Worm (Caenorhabditis elegans) whole organism, young adult: ENCODE measurements around the gene str-20.
A peak's percentile ranks its signal among the peaks of the same experiment; 100 is the strongest.

Experiments used
- B0019.2 ChIP-seq: fragments of 200-800 bp; sonication (Bioruptor generic); conservative IDR thresholded peaks from 2 replicates; pipeline ENCODE4 v1.3.6; 2022; ENCODE audit warnings: missing genetic modification reagents, missing genetic modification characterization, missing compliant biosample characterization
- B0261.1 ChIP-seq: sonication (generic microtip); optimal IDR thresholded peaks from 2 replicates; lab custom pipeline; 2016; ENCODE audit warnings: mild to moderate bottlenecking, missing genetic modification characterization, moderate library complexity, missing compliant biosample characterization
- C17E4.6 ChIP-seq: fragments of 200-800 bp; sonication (Bioruptor generic); IDR thresholded peaks from 2 replicates; pipeline ENCODE4 v1.3.6; 2022; ENCODE audit warnings: missing genetic modification reagents, missing genetic modification characterization, missing compliant biosample characterization
- D2030.7 ChIP-seq: fragments of 200-800 bp; sonication (Bioruptor generic); IDR thresholded peaks from 2 replicates; pipeline ENCODE4 v1.3.6; 2022; ENCODE audit warnings: missing genetic modification reagents, missing genetic modification characterization, missing compliant biosample characterization
- F22D6.2 ChIP-seq: sonication (generic microtip); optimal IDR thresholded peaks from 2 replicates; lab custom pipeline; 2016; ENCODE audit warnings: mild to moderate bottlenecking, missing genetic modification characterization, missing compliant biosample characterization
- F57A8.1 ChIP-seq: fragments of 200-800 bp; sonication (Bioruptor generic); optimal IDR thresholded peaks from 2 replicates; lab custom pipeline; 2018; ENCODE audit warnings: mild to moderate bottlenecking, missing genetic modification characterization, moderate library complexity, missing compliant biosample characterization
- K11D2.4 ChIP-seq: fragments of 200-800 bp; sonication (Bioruptor generic); IDR thresholded peaks from 2 replicates; pipeline ENCODE4 v1.3.6; 2022; ENCODE audit warnings: missing genetic modification reagents, missing genetic modification characterization, missing compliant biosample characterization
- T07F8.4 ChIP-seq: sonication (generic microtip); optimal IDR thresholded peaks from 2 replicates; lab custom pipeline; 2016; ENCODE audit warnings: mild to moderate bottlenecking, missing genetic modification characterization, moderate library complexity, missing compliant biosample characterization
- Y53F4B.3 ChIP-seq: fragments of 200-800 bp; sonication (Bioruptor generic); IDR thresholded peaks from 2 replicates; pipeline ENCODE4 v1.3.6; 2022; ENCODE audit warnings: missing genetic modification reagents, missing genetic modification characterization, missing compliant biosample characterization
- Y79H2A.3 ChIP-seq: fragments of 200-800 bp; sonication (Bioruptor generic); conservative IDR thresholded peaks from 2 replicates; pipeline ENCODE4 v1.3.6; 2022; ENCODE audit warnings: missing genetic modification reagents, missing genetic modification characterization, missing compliant biosample characterization
- ama-1 ChIP-seq, 3 experiments: fragments of 150-350 bp in 1 of 3; sonication (generic microtip) in 2 of 3; optimal IDR thresholded peaks; 2 replicates each; lab custom pipeline; 2014 to 2018; ENCODE audit warnings: missing biosample characterization in 2 of 3, missing genetic modification characterization in 2 of 3, missing genetic modification reagents in 2 of 3
- athp-1 ChIP-seq: sonication (generic microtip); optimal IDR thresholded peaks from 2 replicates; lab custom pipeline; 2017; ENCODE audit warnings: mild to moderate bottlenecking, missing genetic modification characterization, missing compliant biosample characterization
- ceh-40 ChIP-seq: fragments of 200-800 bp; sonication (Bioruptor generic); IDR thresholded peaks from 2 replicates; pipeline ENCODE4 v1.3.6; 2022; ENCODE audit warnings: missing genetic modification characterization, missing compliant biosample characterization
- dox-1 ChIP-seq: fragments of 200-800 bp; sonication (Bioruptor generic); IDR thresholded peaks from 2 replicates; pipeline ENCODE4 v1.3.6; 2022; ENCODE audit warnings: missing genetic modification reagents, missing genetic modification characterization, missing compliant biosample characterization
- dpff-1 ChIP-seq: sonication (generic microtip); optimal IDR thresholded peaks from 2 replicates; lab custom pipeline; 2017; ENCODE audit warnings: mild to moderate bottlenecking, missing genetic modification characterization, missing compliant biosample characterization
- dpl-1 ChIP-seq: fragments of 150-350 bp; optimal IDR thresholded peaks from 2 replicates; lab custom pipeline; 2014; ENCODE audit warnings: missing biosample characterization, missing genetic modification reagents, missing genetic modification characterization
- egl-44 ChIP-seq: fragments of 200-800 bp; sonication (Bioruptor generic); IDR thresholded peaks from 2 replicates; pipeline ENCODE4 v1.3.6; 2022; ENCODE audit warnings: missing genetic modification reagents, missing genetic modification characterization, missing compliant biosample characterization
- gei-17 ChIP-seq: fragments of 200-800 bp; sonication (Bioruptor generic); optimal IDR thresholded peaks from 2 replicates; lab custom pipeline; 2018; ENCODE audit warnings: mild to moderate bottlenecking, missing genetic modification characterization, missing compliant biosample characterization
- hlh-12 ChIP-seq: sonication (generic microtip); optimal IDR thresholded peaks from 2 replicates; lab custom pipeline; 2016; ENCODE audit warnings: missing genetic modification characterization, missing compliant biosample characterization
- hsf-1 ChIP-seq: fragments of 200-800 bp; sonication (Bioruptor generic); IDR thresholded peaks from 2 replicates; pipeline ENCODE4 v1.3.6; 2022; ENCODE audit warnings: missing genetic modification reagents, missing genetic modification characterization, missing compliant biosample characterization
- let-607 ChIP-seq, 2 experiments: fragments of 200-800 bp in 1 of 2; sonication (Bioruptor generic) in 1 of 2; sonication (generic microtip) in 1 of 2; optimal IDR thresholded peaks; 2 replicates each; lab custom pipeline; 2016 to 2018; ENCODE audit warnings: mild to moderate bottlenecking in 2 of 2, missing compliant biosample characterization in 2 of 2, missing genetic modification characterization in 2 of 2, moderate library complexity in 2 of 2, missing genotype in 1 of 2
- lin-26 ChIP-seq: fragments of 200-800 bp; sonication (Bioruptor generic); IDR thresholded peaks from 2 replicates; pipeline ENCODE4 v1.3.6; 2022; ENCODE audit warnings: missing genetic modification reagents, missing genetic modification characterization, missing compliant biosample characterization
- lin-35 ChIP-seq, 3 experiments: fragments of 150-350 bp in 2 of 3; sonication (generic microtip) in 1 of 3; optimal IDR thresholded peaks; 2 replicates each; lab custom pipeline; 2014 to 2018; ENCODE audit warnings: missing biosample characterization in 3 of 3, missing genetic modification characterization in 3 of 3, missing genetic modification reagents in 3 of 3
- lsl-1 ChIP-seq: fragments of 200-800 bp; sonication (Bioruptor generic); optimal IDR thresholded peaks from 2 replicates; lab custom pipeline; 2018; ENCODE audit warnings: mild to moderate bottlenecking, missing genetic modification characterization, moderate library complexity, missing compliant biosample characterization
- madf-6 ChIP-seq: fragments of 200-800 bp; sonication (Bioruptor generic); IDR thresholded peaks from 2 replicates; pipeline ENCODE4 v1.3.6; 2022; ENCODE audit warnings: missing genetic modification reagents, missing genetic modification characterization, missing compliant biosample characterization
- mcd-1 ChIP-seq: fragments of 200-800 bp; sonication (Bioruptor generic); IDR thresholded peaks from 2 replicates; pipeline ENCODE4 v1.3.6; 2022; ENCODE audit warnings: missing genetic modification reagents, missing genetic modification characterization, missing compliant biosample characterization
- nhr-120 ChIP-seq: fragments of 200-800 bp; sonication (Bioruptor generic); IDR thresholded peaks from 2 replicates; pipeline ENCODE4 v1.3.6; 2022; ENCODE audit warnings: missing genetic modification characterization, missing compliant biosample characterization
- nhr-27 ChIP-seq: fragments of 200-800 bp; sonication (Bioruptor generic); optimal IDR thresholded peaks from 2 replicates; lab custom pipeline; 2018; ENCODE audit warnings: mild to moderate bottlenecking, missing genetic modification characterization, moderate library complexity, missing compliant biosample characterization
- nhr-80 ChIP-seq: sonication (generic microtip); optimal IDR thresholded peaks from 2 replicates; lab custom pipeline; 2016; ENCODE audit warnings: missing genetic modification characterization, missing compliant biosample characterization
- rpc-1 ChIP-seq, 2 experiments: fragments of 150-350 bp in 1 of 2; sonication (generic microtip) in 1 of 2; optimal IDR thresholded peaks; 2 replicates each; lab custom pipeline; 2014 to 2018; ENCODE audit warnings: missing biosample characterization in 1 of 2, missing genetic modification characterization in 1 of 2, missing genetic modification reagents in 1 of 2, missing genotype in 1 of 2
- sdz-38 ChIP-seq: sonication (generic microtip); optimal IDR thresholded peaks from 2 replicates; lab custom pipeline; 2016; ENCODE audit warnings: missing genotype, missing genetic modification characterization, missing compliant biosample characterization
- sea-2 ChIP-seq: fragments of 200-800 bp; sonication (Bioruptor generic); IDR thresholded peaks from 2 replicates; pipeline ENCODE4 v1.3.6; 2022; ENCODE audit warnings: missing genetic modification characterization, missing compliant biosample characterization
- snpc-1.1 ChIP-seq: sonication (generic microtip); optimal IDR thresholded peaks from 2 replicates; lab custom pipeline; 2017; ENCODE audit warnings: missing genetic modification characterization, mild to moderate bottlenecking, missing compliant biosample characterization, antibody characterized with exemption, moderate library complexity, missing genotype, missing genetic modification reagents; ENCODE audit not compliant: insufficient read depth
- snpc-4 ChIP-seq, 5 experiments: fragments of 150-350 bp in 1 of 5; sonication (generic microtip) in 4 of 5; optimal IDR thresholded peaks; 2 replicates each; lab custom pipeline; 2014 to 2018; ENCODE audit warnings: missing genetic modification characterization in 5 of 5, missing biosample characterization in 3 of 5, antibody characterized with exemption in 2 of 5, mild to moderate bottlenecking in 2 of 5, missing compliant biosample characterization in 2 of 5, missing genotype in 2 of 5, moderate library complexity in 2 of 5, missing genetic modification reagents in 1 of 5
- tbx-9 ChIP-seq: sonication (generic microtip); optimal IDR thresholded peaks from 2 replicates; lab custom pipeline; 2016; ENCODE audit warnings: borderline replicate concordance, missing genetic modification characterization, inconsistent platforms, missing compliant biosample characterization
- tlf-1 ChIP-seq: fragments of 200-800 bp; sonication (Bioruptor generic); optimal IDR thresholded peaks from 2 replicates; lab custom pipeline; 2018; ENCODE audit warnings: mild to moderate bottlenecking, missing genetic modification characterization, missing compliant biosample characterization
- unc-130 ChIP-seq: sonication (generic microtip); optimal IDR thresholded peaks from 2 replicates; lab custom pipeline; 2016; ENCODE audit warnings: missing genetic modification reagents, missing genetic modification characterization, missing compliant biosample characterization
- unc-62 ChIP-seq: fragments of 150-350 bp; optimal IDR thresholded peaks from 2 replicates; lab custom pipeline; 2014; ENCODE audit warnings: missing biosample characterization, missing genetic modification reagents, missing genetic modification characterization
- zim-3 ChIP-seq: sonication (generic microtip); optimal IDR thresholded peaks from 2 replicates; lab custom pipeline; 2017; ENCODE audit warnings: mild to moderate bottlenecking, missing genetic modification characterization, moderate library complexity, missing compliant biosample characterization
- ztf-22 ChIP-seq: fragments of 200-800 bp; sonication (Bioruptor generic); optimal IDR thresholded peaks from 2 replicates; lab custom pipeline; 2018; ENCODE audit warnings: mild to moderate bottlenecking, missing genetic modification characterization, moderate library complexity, missing compliant biosample characterization
- ztf-25 ChIP-seq: fragments of 200-800 bp; sonication (Bioruptor generic); IDR thresholded peaks from 2 replicates; pipeline ENCODE4 v1.3.6; 2022; ENCODE audit warnings: missing genetic modification reagents, missing genetic modification characterization, missing compliant biosample characterization
- ztf-28 ChIP-seq: fragments of 200-800 bp; sonication (Bioruptor generic); IDR thresholded peaks from 2 replicates; pipeline ENCODE4 v1.3.6; 2022; ENCODE audit warnings: missing genetic modification reagents, missing genetic modification characterization, missing compliant biosample characterization

str-20 gene

ce11 chrV:723895-724352 is 32.3 kb upstream of the str-20 start, which contains the start of gene fbxb-72 (continued):
- TF ChIP-seq snpc-4 (GFP tag; optimal IDR thresholded peaks at IDR 0.05; lab: Kevin White, UChicago) (no peak), snpc-4 (tag; optimal IDR thresholded peaks at IDR 0.05; lab: Kevin White, UChicago) (peak in 3 of 4 experiments; percentile 1 to 41 (median 34)), egl-44 (GFP tag; lab: Robert Waterston, UW) (no peak; the same call in 1 of the 2 replicates), ceh-40 (GFP tag; lab: Robert Waterston, UW) (no peak), sdz-38 (tag; lab: Kevin White, UChicago) (no peak), nhr-27 (tag; lab: Kevin White, UChicago) (peak; percentile 5), ztf-22 (peak; percentile 65), F22D6.2 (peak; percentile 85), gei-17 (GFP tag; lab: Kevin White, UChicago) (peak; percentile 38), Y79H2A.3 (GFP tag; lab: Robert Waterston, UW) (peak; percentile 85), tbx-9 (no peak), D2030.7 (GFP tag; lab: Robert Waterston, UW) (no peak), lin-35 (GFP tag; optimal IDR thresholded peaks at IDR 0.05; lab: Kevin White, UChicago) (peak in 1 of 3 experiments; percentile 77), B0261.1 (no peak), B0019.2 (GFP tag; lab: Robert Waterston, UW) (no peak), nhr-80 (tag; lab: Kevin White, UChicago) (peak; percentile 39), lin-26 (GFP tag; lab: Robert Waterston, UW) (peak; percentile 32; the same call in 1 of the 2 replicates), C17E4.6 (GFP tag; lab: Robert Waterston, UW) (no peak), sea-2 (GFP tag; lab: Robert Waterston, UW) (0 out of 2 replicates have a peak, but pooled peaks have one; percentile 9), tlf-1 (GFP tag; lab: Kevin White, UChicago) (peak; percentile 89), K11D2.4 (peak; percentile 78), zim-3 (tag; lab: Kevin White, UChicago) (peak; percentile 46), T07F8.4 (tag; lab: Kevin White, UChicago) (no peak), unc-62 (GFP tag; lab: Kevin White, UChicago) (no peak), dpl-1 (GFP tag; lab: Kevin White, UChicago) (no peak), hsf-1 (peak; percentile 23; the same call in 1 of the 2 replicates), lsl-1 (GFP tag; lab: Kevin White, UChicago) (no peak), snpc-1.1 (tag; lab: Kevin White, UChicago) (no peak), ama-1 (optimal IDR thresholded peaks at IDR 0.05; lab: Kevin White, UChicago) (peak; percentile 96), ama-1 (GFP tag; optimal IDR thresholded peaks at IDR 0.05; lab: Kevin White, UChicago) (no peak), hlh-12 (tag; lab: Kevin White, UChicago) (no peak), F57A8.1 (GFP tag; lab: Kevin White, UChicago) (peak; percentile 41), unc-130 (no peak), dpff-1 (tag; lab: Kevin White, UChicago) (no peak), nhr-120 (GFP tag; lab: Robert Waterston, UW) (0 out of 2 replicates have a peak, but pooled peaks have one; percentile 59), rpc-1 (optimal IDR thresholded peaks at IDR 0.05; lab: Kevin White, UChicago) (no peak), rpc-1 (tag; optimal IDR thresholded peaks at IDR 0.05; lab: Kevin White, UChicago) (no peak), ztf-28 (GFP tag; lab: Robert Waterston, UW) (no peak), madf-6 (GFP tag; lab: Robert Waterston, UW) (no peak), let-607 (tag; optimal IDR thresholded peaks at IDR 0.05; lab: Kevin White, UChicago) (no peak), ztf-25 (GFP tag; lab: Robert Waterston, UW) (no peak), mcd-1 (GFP tag; lab: Robert Waterston, UW) (peak; percentile 38; the same call in 1 of the 2 replicates), dox-1 (no peak), athp-1 (peak; percentile 74), Y53F4B.3 (GFP tag; lab: Robert Waterston, UW) (no peak)
